Fruit fly (Drosophila melanogaster) whole organism, embryonic: ENCODE measurements around the gene Ufsp2.
A peak's percentile ranks its signal among the peaks of the same experiment; 100 is the strongest.

Experiments used
- Antp ChIP-seq: fragments of 200-800 bp; sonication (Bioruptor generic); optimal IDR thresholded peaks from 3 replicates; lab custom pipeline; 2016; ENCODE audit warnings: missing biosample characterization, missing genetic modification characterization
- Asciz ChIP-seq: fragments of 200-800 bp; sonication (Bioruptor generic); optimal IDR thresholded peaks from 2 replicates; lab custom pipeline; 2017; ENCODE audit warnings: missing biosample characterization, mild to moderate bottlenecking, missing genetic modification characterization, missing genetic modification reagents
- C15 ChIP-seq: fragments of 200-800 bp; sonication (Bioruptor generic); IDR thresholded peaks from 3 replicates; pipeline ENCODE4 v1.3.6; 2022; ENCODE audit warnings: missing biosample characterization, missing genetic modification characterization
- CG10209 ChIP-seq: fragments of 200-800 bp; sonication (Bioruptor generic); optimal IDR thresholded peaks from 3 replicates; lab custom pipeline; 2017; ENCODE audit warnings: missing biosample characterization, mild to moderate bottlenecking, missing genetic modification characterization, missing genetic modification reagents
- CG10267 ChIP-seq: fragments of 200-800 bp; sonication (Bioruptor generic); optimal IDR thresholded peaks from 2 replicates; lab custom pipeline; 2018; ENCODE audit warnings: missing biosample characterization, mild to moderate bottlenecking, missing genetic modification characterization, moderate library complexity
- CG10321 ChIP-seq: fragments of 200-800 bp; sonication (Bioruptor generic); IDR thresholded peaks from 2 replicates; pipeline ENCODE4 v1.3.6; 2022; ENCODE audit warnings: missing biosample characterization, missing genetic modification characterization
- CG11504 ChIP-seq: fragments of 200-800 bp; sonication (Bioruptor generic); optimal IDR thresholded peaks from 3 replicates; lab custom pipeline; 2019; ENCODE audit warnings: missing biosample characterization, mild to moderate bottlenecking, missing genetic modification characterization, moderate library complexity
- CG12104 ChIP-seq: fragments of 200-800 bp; sonication (Bioruptor generic); optimal IDR thresholded peaks from 3 replicates; lab custom pipeline; 2016; ENCODE audit warnings: missing biosample characterization, missing genetic modification characterization
- CG12769 ChIP-seq: fragments of 200-800 bp; sonication (Bioruptor generic); optimal IDR thresholded peaks from 2 replicates; lab custom pipeline; 2019; ENCODE audit warnings: missing biosample characterization, mild to moderate bottlenecking, missing genetic modification characterization, moderate library complexity
- CG13123 ChIP-seq: fragments of 200-800 bp; sonication (Bioruptor generic); optimal IDR thresholded peaks from 2 replicates; lab custom pipeline; 2016; ENCODE audit warnings: missing biosample characterization, missing genetic modification characterization
- CG13775 ChIP-seq: fragments of 200-800 bp; sonication (Bioruptor generic); optimal IDR thresholded peaks from 3 replicates; lab custom pipeline; 2017; ENCODE audit warnings: missing biosample characterization, mild to moderate bottlenecking, missing genetic modification characterization
- CG14860 ChIP-seq: fragments of 200-800 bp; sonication (Bioruptor generic); IDR thresholded peaks from 3 replicates; pipeline ENCODE4 v1.3.6; 2022; ENCODE audit warnings: missing biosample characterization, missing genetic modification characterization; ENCODE audit not compliant: partially characterized antibody
- CG16863 ChIP-seq: fragments of 200-800 bp; sonication (Bioruptor generic); optimal IDR thresholded peaks from 3 replicates; lab custom pipeline; 2016; ENCODE audit warnings: missing biosample characterization, missing genetic modification characterization
- CG17802 ChIP-seq: fragments of 200-800 bp; sonication (Bioruptor generic); optimal IDR thresholded peaks from 2 replicates; lab custom pipeline; 2018; ENCODE audit warnings: missing biosample characterization, mild to moderate bottlenecking, missing genetic modification characterization, moderate library complexity
- CG17912 ChIP-seq: fragments of 200-800 bp; sonication (Bioruptor generic); optimal IDR thresholded peaks from 2 replicates; lab custom pipeline; 2018; ENCODE audit warnings: missing biosample characterization, mild to moderate bottlenecking, missing genetic modification characterization
- CG18619 ChIP-seq: fragments of 200-800 bp; sonication (Bioruptor generic); optimal IDR thresholded peaks from 3 replicates; lab custom pipeline; 2017; ENCODE audit warnings: missing biosample characterization, mild to moderate bottlenecking, missing genetic modification characterization
- CG30020 ChIP-seq: fragments of 200-800 bp; optimal IDR thresholded peaks from 2 replicates; lab custom pipeline; 2019; ENCODE audit warnings: missing biosample characterization, mild to moderate bottlenecking, missing genetic modification characterization, moderate library complexity
- CG3281 ChIP-seq: fragments of 200-800 bp; sonication (Bioruptor generic); optimal IDR thresholded peaks from 3 replicates; lab custom pipeline; 2017; ENCODE audit warnings: missing biosample characterization, mild to moderate bottlenecking, missing genetic modification characterization
- CG34224 ChIP-seq: fragments of 200-800 bp; sonication (Bioruptor generic); IDR thresholded peaks from 3 replicates; pipeline ENCODE4 v1.3.6; 2022; ENCODE audit warnings: missing biosample characterization, missing genetic modification characterization; ENCODE audit not compliant: partially characterized antibody
- CG3995 ChIP-seq: fragments of 200-800 bp; sonication (Bioruptor generic); optimal IDR thresholded peaks from 3 replicates; lab custom pipeline; 2016; ENCODE audit warnings: missing biosample characterization, missing genetic modification characterization
- CG5180 ChIP-seq: fragments of 200-800 bp; sonication (Bioruptor generic); optimal IDR thresholded peaks from 3 replicates; lab custom pipeline; 2017; ENCODE audit warnings: missing biosample characterization, missing genetic modification characterization, mild to moderate bottlenecking, moderate library complexity, missing genetic modification reagents
- CG5245 ChIP-seq: fragments of 200-800 bp; sonication (Bioruptor generic); optimal IDR thresholded peaks from 3 replicates; lab custom pipeline; 2016; ENCODE audit warnings: missing biosample characterization, missing genetic modification characterization
- CG6254 ChIP-seq: fragments of 200-800 bp; sonication (Bioruptor generic); optimal IDR thresholded peaks from 3 replicates; lab custom pipeline; 2017; ENCODE audit warnings: mild to moderate bottlenecking, missing biosample characterization, missing genetic modification reagents, missing genetic modification characterization
- CG6689 ChIP-seq: fragments of 200-800 bp; sonication (Bioruptor generic); IDR thresholded peaks from 2 replicates; pipeline ENCODE4 v1.3.6; 2022; ENCODE audit warnings: missing biosample characterization, missing genetic modification characterization
- CG6765 ChIP-seq: fragments of 200-800 bp; sonication (Bioruptor generic); optimal IDR thresholded peaks from 3 replicates; lab custom pipeline; 2017; ENCODE audit warnings: missing biosample characterization, mild to moderate bottlenecking, missing genetic modification characterization
- CG7271 ChIP-seq: fragments of 200-800 bp; sonication (Bioruptor generic); optimal IDR thresholded peaks from 2 replicates; lab custom pipeline; 2018; ENCODE audit warnings: missing biosample characterization, mild to moderate bottlenecking, missing genetic modification characterization, moderate library complexity
- CG7987 ChIP-seq: fragments of 200-800 bp; sonication (Bioruptor generic); optimal IDR thresholded peaks from 2 replicates; lab custom pipeline; 2018; ENCODE audit warnings: missing biosample characterization, mild to moderate bottlenecking, missing genetic modification characterization, moderate library complexity
- D19A ChIP-seq: fragments of 200-800 bp; optimal IDR thresholded peaks from 3 replicates; lab custom pipeline; 2019; ENCODE audit warnings: missing biosample characterization, mild to moderate bottlenecking, missing genetic modification characterization, moderate library complexity
- Dfd ChIP-seq, 2 experiments: fragments of >200 bp; optimal IDR thresholded peaks; 2 replicates each; lab custom pipeline; 2017; ENCODE audit warnings: missing biosample characterization in 2 of 2, missing genetic modification characterization in 2 of 2
- Fer3 ChIP-seq: fragments of 200-800 bp; sonication (Bioruptor generic); optimal IDR thresholded peaks from 2 replicates; lab custom pipeline; 2018; ENCODE audit warnings: missing biosample characterization, mild to moderate bottlenecking, missing genetic modification characterization, moderate library complexity
- Med ChIP-seq: fragments of 200-800 bp; sonication (Bioruptor generic); peaks from one replicate; lab custom pipeline; 2016; ENCODE audit warnings: missing biosample characterization, missing genetic modification characterization, mild to moderate bottlenecking, inconsistent platforms, moderate library complexity
- Myb ChIP-seq: fragments of 200-800 bp; sonication (Bioruptor generic); optimal IDR thresholded peaks from 2 replicates; lab custom pipeline; 2016; ENCODE audit warnings: missing biosample characterization, missing genetic modification characterization
- Neu2 ChIP-seq: fragments of 200-800 bp; sonication (Bioruptor generic); optimal IDR thresholded peaks from 3 replicates; lab custom pipeline; 2016; ENCODE audit warnings: missing biosample characterization, missing genetic modification characterization, borderline replicate concordance
- Poxn ChIP-seq: fragments of 200-800 bp; sonication (Bioruptor generic); IDR thresholded peaks from 2 replicates; pipeline ENCODE4 v1.3.6; 2022; ENCODE audit warnings: missing biosample characterization, missing genetic modification characterization
- Sry-δ ChIP-seq: fragments of 200-800 bp; sonication (Bioruptor generic); optimal IDR thresholded peaks from 2 replicates; lab custom pipeline; 2016; ENCODE audit warnings: missing biosample characterization, missing genetic modification characterization
- Ssrp ChIP-seq: fragments of 200-800 bp; sonication (Bioruptor generic); optimal IDR thresholded peaks from 2 replicates; lab custom pipeline; 2018; ENCODE audit warnings: missing biosample characterization, mild to moderate bottlenecking, missing genetic modification characterization, moderate library complexity
- crol ChIP-seq: fragments of 200-800 bp; sonication (Bioruptor generic); IDR thresholded peaks from 2 replicates; pipeline ENCODE4 v1.3.6; 2022; ENCODE audit warnings: missing biosample characterization, missing genetic modification characterization
- dimm ChIP-seq: fragments of 200-800 bp; sonication (Bioruptor generic); IDR thresholded peaks from 2 replicates; pipeline ENCODE4 v1.3.6; 2022; ENCODE audit warnings: missing biosample characterization, missing genetic modification characterization
- dmrt99B ChIP-seq: fragments of 200-800 bp; sonication (Bioruptor generic); optimal IDR thresholded peaks from 2 replicates; lab custom pipeline; 2018; ENCODE audit warnings: missing biosample characterization, mild to moderate bottlenecking, missing genetic modification characterization, moderate library complexity
- gem ChIP-seq: fragments of 200-800 bp; sonication (Bioruptor generic); optimal IDR thresholded peaks from 2 replicates; lab custom pipeline; 2019; ENCODE audit warnings: missing biosample characterization, mild to moderate bottlenecking, missing genetic modification characterization, moderate library complexity
- grau ChIP-seq: fragments of 200-800 bp; optimal IDR thresholded peaks from 3 replicates; lab custom pipeline; 2019; ENCODE audit warnings: missing biosample characterization, mild to moderate bottlenecking, missing genetic modification characterization, moderate library complexity
- lola ChIP-seq, 3 experiments: fragments of >200 bp in 2 of 3; fragments of 200-800 bp in 1 of 3; sonication (Bioruptor generic) in 1 of 3; optimal IDR thresholded peaks; 2 replicates each; lab custom pipeline; 2017 to 2019; ENCODE audit warnings: missing biosample characterization in 3 of 3, missing genetic modification characterization in 3 of 3, mild to moderate bottlenecking in 1 of 3, moderate library complexity in 1 of 3
- luna ChIP-seq: fragments of 200-800 bp; sonication (Bioruptor generic); optimal IDR thresholded peaks from 2 replicates; lab custom pipeline; 2016; ENCODE audit warnings: missing biosample characterization, missing genetic modification characterization
- phol ChIP-seq: fragments of 200-800 bp; sonication (Bioruptor generic); optimal IDR thresholded peaks from 3 replicates; lab custom pipeline; 2018; ENCODE audit warnings: missing biosample characterization, mild to moderate bottlenecking, missing genetic modification characterization, moderate library complexity
- sisA ChIP-seq: fragments of 200-800 bp; sonication (Bioruptor generic); IDR thresholded peaks from 2 replicates; pipeline ENCODE4 v1.3.6; 2022; ENCODE audit warnings: missing biosample characterization, missing genetic modification characterization
- sug ChIP-seq: fragments of 200-800 bp; optimal IDR thresholded peaks from 2 replicates; lab custom pipeline; 2019; ENCODE audit warnings: missing biosample characterization, mild to moderate bottlenecking, missing genetic modification characterization, moderate library complexity
- tap ChIP-seq: fragments of 200-800 bp; optimal IDR thresholded peaks from 3 replicates; lab custom pipeline; 2019; ENCODE audit warnings: missing biosample characterization, mild to moderate bottlenecking, missing genetic modification characterization, moderate library complexity
- tgo ChIP-seq: fragments of 200-800 bp; sonication (Bioruptor generic); IDR thresholded peaks from 3 replicates; pipeline ENCODE4 v1.3.6; 2022; ENCODE audit warnings: missing biosample characterization, missing genetic modification characterization
- zen2 ChIP-seq: fragments of 200-800 bp; sonication (Bioruptor generic); IDR thresholded peaks from 3 replicates; pipeline ENCODE4 v1.3.6; 2022; ENCODE audit warnings: missing biosample characterization, missing genetic modification characterization; ENCODE audit not compliant: partially characterized antibody

Gene Ufsp2

dm6 chr3L:15592536-15593260, 16.3 kb downstream of the Ufsp2 start (continued):
- TF ChIP-seq crol (no peak), Asciz (GFP tag; lab: Kevin White, UChicago) (peak; percentile 56), Sry-δ (GFP tag; lab: Kevin White, UChicago) (no peak), CG10267 (tag; lab: Kevin White, UChicago) (peak; percentile 52), CG16863 (GFP tag; lab: Kevin White, UChicago) (peak; percentile 1), Poxn (GFP tag; lab: Robert Waterston, UW) (no peak), Ssrp (tag; lab: Kevin White, UChicago) (peak; percentile 51), lola (GFP tag; optimal IDR thresholded peaks at IDR 0.05; lab: Kevin White, UChicago) (peak in 1 of 3 experiments; percentile 29), phol (tag; lab: Kevin White, UChicago) (peak; percentile 60), D19A (tag; lab: Kevin White, UChicago) (peak; percentile 66), grau (tag; lab: Kevin White, UChicago) (peak; percentile 78), CG6765 (peak; percentile 39), CG5180 (GFP tag; lab: Kevin White, UChicago) (no peak), gem (tag; lab: Kevin White, UChicago) (peak; percentile 85), CG13123 (GFP tag; lab: Kevin White, UChicago) (no peak), dimm (no peak), CG7987 (GFP tag; lab: Kevin White, UChicago) (no peak), CG13775 (GFP tag; lab: Kevin White, UChicago) (peak; percentile 46), CG5245 (GFP tag; lab: Kevin White, UChicago) (no peak), C15 (no peak), Dfd (GFP tag; optimal IDR thresholded peaks at IDR 0.05; lab: Kevin White, UChicago) (no peak), CG10209 (GFP tag; lab: Kevin White, UChicago) (peak; percentile 69), CG10321 (no peak), luna (no peak), CG12104 (no peak), CG11504 (tag; lab: Kevin White, UChicago) (peak; percentile 82), dmrt99B (tag; lab: Kevin White, UChicago) (peak; percentile 73), CG17802 (tag; lab: Kevin White, UChicago) (no peak), CG6254 (GFP tag; lab: Kevin White, UChicago) (peak; percentile 24), Fer3 (tag; lab: Kevin White, UChicago) (peak; percentile 64), sug (peak; percentile 16), CG6689 (GFP tag; lab: Robert Waterston, UW) (peak; percentile 54), CG12769 (tag; lab: Kevin White, UChicago) (no peak), CG34224 (GFP tag; lab: Robert Waterston, UW) (no peak), Myb (GFP tag; lab: Kevin White, UChicago) (no peak), Med (GFP tag; lab: Kevin White, UChicago) (peak; percentile 84), CG17912 (GFP tag; lab: Kevin White, UChicago) (no peak), CG3995 (GFP tag; lab: Kevin White, UChicago) (no peak), CG14860 (GFP tag; lab: Robert Waterston, UW) (no peak), sisA (GFP tag; lab: Robert Waterston, UW) (no peak), CG18619 (GFP tag; lab: Kevin White, UChicago) (peak; percentile 68), Neu2 (GFP tag; lab: Kevin White, UChicago) (no peak), zen2 (no peak), tap (peak; percentile 64), Antp (GFP tag; lab: Kevin White, UChicago) (no peak), tgo (GFP tag; lab: Robert Waterston, UW) (peak; percentile 53; the same call in 2 of the 3 replicates), CG30020 (tag; lab: Kevin White, UChicago) (no peak), CG7271 (tag; lab: Kevin White, UChicago) (peak; percentile 31), CG3281 (GFP tag; lab: Kevin White, UChicago) (peak; percentile 75)
